Fruit fly (Drosophila melanogaster): ENCODE data around the gene CG33252.

CG33252 gene

DNA sequence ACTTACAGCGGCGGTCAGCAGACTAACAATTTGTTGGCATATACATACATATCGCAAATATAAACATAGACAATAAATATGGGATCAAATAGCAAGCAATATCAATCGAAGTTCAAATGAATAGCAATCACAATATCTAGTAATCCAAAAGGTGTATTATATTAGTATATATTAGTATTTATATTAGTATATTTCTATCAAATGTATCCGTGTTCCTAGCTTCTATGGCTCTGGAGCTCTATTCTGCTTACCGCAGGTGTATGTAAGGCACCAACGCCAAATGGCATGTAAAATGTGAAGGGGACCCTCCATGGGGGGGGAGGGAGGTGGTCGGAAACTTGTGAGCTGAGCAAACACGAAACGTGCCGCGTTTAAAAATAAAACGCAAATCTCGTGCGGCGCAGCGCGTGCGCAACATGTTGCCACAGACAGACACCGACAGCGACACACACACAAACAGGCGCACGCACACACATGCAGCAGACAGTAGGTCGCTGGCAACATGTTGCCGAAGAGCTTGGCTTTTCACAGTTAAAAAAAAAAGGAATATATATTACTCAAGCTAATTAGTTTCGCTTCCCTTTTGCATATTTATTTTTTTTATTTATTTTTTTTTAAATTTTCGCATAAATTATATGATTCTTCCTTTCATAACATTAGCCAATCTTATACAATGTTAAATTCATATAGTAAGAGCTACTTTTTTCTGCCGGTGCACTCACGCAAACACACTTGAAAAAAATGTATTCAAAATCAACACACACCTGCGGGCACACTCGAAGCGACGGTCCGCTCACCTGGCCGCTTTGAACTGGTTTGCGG is 33.7 kb upstream of the CG33252 start (continued):
- TF ChIP-seq CG18619 (GFP tag; optimal IDR thresholded peaks at IDR 0.05): peak; percentile 31
- peak; percentile 11 for TF ChIP-seq CG7928 (GFP tag; optimal IDR thresholded peaks at IDR 0.05)
- TF ChIP-seq CG10462 (GFP tag; optimal IDR thresholded peaks at IDR 0.05): no peak
- peak; percentile 32; the same call in 1 of the 2 replicates for TF ChIP-seq seq (GFP tag; IDR thresholded peaks at IDR 0.05)
- peak; percentile 37 for TF ChIP-seq CG3407 (GFP tag; optimal IDR thresholded peaks at IDR 0.05)
- no peak for TF ChIP-seq CG15011 (GFP tag; optimal IDR thresholded peaks at IDR 0.05)
- peak; percentile 36 for TF ChIP-seq Dek (tag; optimal IDR thresholded peaks at IDR 0.05)
- TF ChIP-seq jigr1 (GFP tag; IDR thresholded peaks at IDR 0.05): peak; percentile 42; the same call in 2 of the 3 replicates
- no peak for TF ChIP-seq mld (GFP tag; IDR thresholded peaks at IDR 0.05; ENCODE audit: partially characterized antibody)
- no peak for TF ChIP-seq ac (GFP tag; optimal IDR thresholded peaks at IDR 0.05)
- no peak for TF ChIP-seq CG16779 (GFP tag; IDR thresholded peaks at IDR 0.05)
- peak; percentile 34 for TF ChIP-seq gcm (GFP tag; optimal IDR thresholded peaks at IDR 0.05)
- no peak for TF ChIP-seq trh (GFP tag; optimal IDR thresholded peaks at IDR 0.05)
- no peak for TF ChIP-seq CG7745 (tag; optimal IDR thresholded peaks at IDR 0.05)
- TF ChIP-seq CG9215 (GFP tag; IDR thresholded peaks at IDR 0.05): peak; percentile 44
- no peak for TF ChIP-seq exex (tag; optimal IDR thresholded peaks at IDR 0.05)
- no peak for TF ChIP-seq Lpt (GFP tag; optimal IDR thresholded peaks at IDR 0.05)
- TF ChIP-seq Usf (GFP tag; optimal IDR thresholded peaks at IDR 0.05): no peak
- TF ChIP-seq wek (GFP tag; optimal IDR thresholded peaks at IDR 0.05): no peak
- TF ChIP-seq CG11085 (GFP tag; IDR thresholded peaks at IDR 0.05): 0 out of 2 replicates have a peak, but pooled peaks have one; percentile 24
- no peak for TF ChIP-seq Neu2 (GFP tag; optimal IDR thresholded peaks at IDR 0.05; ENCODE audit: borderline replicate concordance)
- TF ChIP-seq CG8281 (tag; optimal IDR thresholded peaks at IDR 0.05): peak; percentile 24
- peak; percentile 27 for TF ChIP-seq Fer2 (tag; optimal IDR thresholded peaks at IDR 0.05)
- no peak for TF ChIP-seq Myb (GFP tag; optimal IDR thresholded peaks at IDR 0.05)
- TF ChIP-seq tio (GFP tag; optimal IDR thresholded peaks at IDR 0.05): no peak
- TF ChIP-seq CG10654 (GFP tag; optimal IDR thresholded peaks at IDR 0.05): no peak
- peak; percentile 58 for TF ChIP-seq ind (GFP tag; optimal IDR thresholded peaks at IDR 0.05)
- TF ChIP-seq Bdp1 (GFP tag; optimal IDR thresholded peaks at IDR 0.05): no peak
- TF ChIP-seq CG17568 (GFP tag; optimal IDR thresholded peaks at IDR 0.05): peak; percentile 34
- TF ChIP-seq ken (GFP tag; IDR thresholded peaks at IDR 0.05): no peak
- TF ChIP-seq pzg (GFP tag; optimal IDR thresholded peaks at IDR 0.05): no peak
- TF ChIP-seq grau (tag; optimal IDR thresholded peaks at IDR 0.05): peak; percentile 60

DNA sequence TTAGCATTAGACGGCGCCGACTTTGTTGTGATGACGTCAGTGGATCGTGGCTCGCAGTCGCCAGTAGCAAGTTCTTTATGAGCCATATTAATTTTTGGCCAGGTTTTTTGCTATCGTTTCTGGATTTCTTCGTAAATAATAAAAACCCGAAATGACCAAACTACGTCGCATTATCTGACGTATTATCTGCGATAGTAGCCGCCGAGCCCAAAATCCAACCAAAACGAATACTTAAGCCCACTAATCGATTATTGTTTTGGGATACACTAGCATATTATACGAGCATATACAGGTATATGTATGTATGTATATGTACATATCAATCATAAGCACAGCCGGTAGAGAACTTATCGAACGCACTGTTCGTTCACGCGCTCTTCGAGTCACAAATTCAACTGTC is 29.7 kb upstream of the CG33252 start:
- peak; percentile 50 for TF ChIP-seq exex (tag; optimal IDR thresholded peaks at IDR 0.05)
- peak; percentile 77 for TF ChIP-seq CG13894 (tag; optimal IDR thresholded peaks at IDR 0.05)
- TF ChIP-seq chinmo (GFP tag; IDR thresholded peaks at IDR 0.05; ENCODE audit: partially characterized antibody): 0 out of 4 replicates have a peak, but pooled peaks have one; percentile 54
- TF ChIP-seq Med (GFP tag): peak; percentile 40
- peak; percentile 45 for TF ChIP-seq CG8388 (GFP tag; optimal IDR thresholded peaks at IDR 0.05)
- TF ChIP-seq zf30C (GFP tag; optimal IDR thresholded peaks at IDR 0.05): no peak

Data from whole organism, embryonic.